Worm (Caenorhabditis elegans): ENCODE data around the gene glr-2.

The glr-2 gene

DNA sequence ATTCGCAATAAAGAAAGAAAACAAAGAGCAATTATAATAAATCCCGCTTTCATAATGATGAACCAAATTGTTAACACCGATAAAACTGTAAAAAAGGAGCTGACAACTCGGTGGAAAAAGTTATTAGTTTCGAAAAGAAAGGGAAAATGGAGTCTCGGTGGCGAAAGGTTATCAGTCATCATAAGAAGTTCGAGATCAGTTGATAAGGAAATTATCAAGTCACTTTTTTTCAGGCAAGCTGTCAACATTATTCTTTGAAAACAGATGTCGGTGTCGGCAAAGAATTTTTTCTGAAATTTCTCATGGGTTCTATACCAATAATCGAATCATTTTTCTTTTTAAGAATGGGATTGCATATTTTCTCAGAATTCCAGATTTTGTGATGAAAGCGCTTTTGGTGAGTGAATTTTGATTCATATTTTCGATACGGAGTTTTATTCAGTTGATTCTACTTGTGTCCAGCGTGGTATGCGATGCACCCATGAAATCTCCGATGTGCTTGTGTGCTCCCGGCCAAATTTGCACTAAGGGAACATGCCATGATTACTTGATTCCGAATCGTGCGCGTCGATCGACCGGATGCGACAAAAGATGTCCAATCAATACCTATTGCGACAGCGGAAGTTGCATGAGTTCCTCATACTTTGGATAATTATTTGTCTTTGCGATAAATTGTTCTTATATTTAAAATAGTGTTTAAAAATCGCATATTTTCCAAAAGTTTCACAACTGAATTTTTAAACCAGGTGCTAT, 43.7 kb upstream of the glr-2 start, which contains the start of the genes F37C12.21 and F37C12.10 (continued):
- TF ChIP-seq him-1 (tag; optimal IDR thresholded peaks at IDR 0.05): no peak
- TF ChIP-seq Y53F4B.3 (GFP tag; IDR thresholded peaks at IDR 0.05): no peak
- no peak for TF ChIP-seq F10E7.11 (tag; optimal IDR thresholded peaks at IDR 0.05)
- TF ChIP-seq lir-1 (GFP tag; conservative IDR thresholded peaks at IDR 0.05): no peak
- no peak for TF ChIP-seq rpc-1 (optimal IDR thresholded peaks at IDR 0.05)
- no peak for TF ChIP-seq rpc-1 (tag; optimal IDR thresholded peaks at IDR 0.05)
- no peak for TF ChIP-seq nhr-27 (tag; optimal IDR thresholded peaks at IDR 0.05)
- no peak for TF ChIP-seq snpc-3.4 (tag; optimal IDR thresholded peaks at IDR 0.05)
- TF ChIP-seq lsy-27 (tag; optimal IDR thresholded peaks at IDR 0.05; ENCODE audit: borderline replicate concordance, insufficient read depth): no peak
- peak; percentile 48; the same call in 1 of the 2 replicates for TF ChIP-seq hsf-1 (GFP tag; IDR thresholded peaks at IDR 0.05)
- TF ChIP-seq dpff-1 (tag; optimal IDR thresholded peaks at IDR 0.05): no peak
- no peak for TF ChIP-seq Y53G8AR.9 (GFP tag; conservative IDR thresholded peaks at IDR 0.05)
- no peak for TF ChIP-seq ceh-79 (tag; optimal IDR thresholded peaks at IDR 0.05)
- TF ChIP-seq T07F8.4 (tag; optimal IDR thresholded peaks at IDR 0.05): no peak
- TF ChIP-seq F39B2.1 (GFP tag; IDR thresholded peaks at IDR 0.05): no peak
- no peak for TF ChIP-seq ztf-28 (GFP tag; IDR thresholded peaks at IDR 0.05)
- no peak for TF ChIP-seq mes-4 (tag; optimal IDR thresholded peaks at IDR 0.05)
- TF ChIP-seq akir-1 (GFP tag; optimal IDR thresholded peaks at IDR 0.05): no peak
- no peak for TF ChIP-seq C06A6.2 (GFP tag; conservative IDR thresholded peaks at IDR 0.05)
- TF ChIP-seq ceh-100 (GFP tag; IDR thresholded peaks at IDR 0.05): no peak
- no peak for TF ChIP-seq F57A8.1 (GFP tag; optimal IDR thresholded peaks at IDR 0.05)
- TF ChIP-seq tbp1 (GFP tag; optimal IDR thresholded peaks at IDR 0.05): no peak
- no peak for TF ChIP-seq cebp-1 (GFP tag; IDR thresholded peaks at IDR 0.05)
- peak; percentile 19 for TF ChIP-seq cebp-1 (tag; optimal IDR thresholded peaks at IDR 0.05)
- TF ChIP-seq madf-6 (GFP tag; IDR thresholded peaks at IDR 0.05): peak; percentile 43; the same call in 1 of the 2 replicates
- TF ChIP-seq ceh-58 (GFP tag; IDR thresholded peaks at IDR 0.05): no peak
- no peak for TF ChIP-seq nfya-2 (GFP tag; IDR thresholded peaks at IDR 0.05)
- TF ChIP-seq chd-7 (tag; optimal IDR thresholded peaks at IDR 0.05): no peak
- 0 out of 2 replicates have a peak, but pooled peaks have one; percentile 8 for TF ChIP-seq nfyb-1 (GFP tag; IDR thresholded peaks at IDR 0.05)
- TF ChIP-seq nhr-120 (GFP tag; IDR thresholded peaks at IDR 0.05): no peak
- no peak for TF ChIP-seq nhr-90 (tag; optimal IDR thresholded peaks at IDR 0.05)
- 0 out of 2 replicates have a peak, but pooled peaks have one; percentile 6 for TF ChIP-seq mcd-1 (GFP tag; IDR thresholded peaks at IDR 0.05)
- TF ChIP-seq bed-2 (GFP tag; IDR thresholded peaks at IDR 0.05): no peak
- TF ChIP-seq rcor-1 (GFP tag; IDR thresholded peaks at IDR 0.05): no peak
- TF ChIP-seq attf-5 (GFP tag; optimal IDR thresholded peaks at IDR 0.05): no peak
- TF ChIP-seq pbrm-1 (GFP tag; IDR thresholded peaks at IDR 0.05): no peak
- no peak for TF ChIP-seq Y95B8A.8 (GFP tag; IDR thresholded peaks at IDR 0.05)
- no peak for TF ChIP-seq lsl-1 (GFP tag; optimal IDR thresholded peaks at IDR 0.05)
- TF ChIP-seq xnd-1 (tag; optimal IDR thresholded peaks at IDR 0.05): no peak
- TF ChIP-seq sea-2 (GFP tag; IDR thresholded peaks at IDR 0.05): no peak
- TF ChIP-seq F49E8.2 (tag; optimal IDR thresholded peaks at IDR 0.05; ENCODE audit: insufficient read depth): no peak
- no peak for TF ChIP-seq K11D2.4 (GFP tag; IDR thresholded peaks at IDR 0.05)
- no peak for TF ChIP-seq hlh-12 (tag; optimal IDR thresholded peaks at IDR 0.05)
- TF ChIP-seq snpc-4 (GFP tag; optimal IDR thresholded peaks at IDR 0.05): no peak
- TF ChIP-seq snpc-4 (tag; optimal IDR thresholded peaks at IDR 0.05): no peak
- 0 out of 2 replicates have a peak, but pooled peaks have one; percentile 29 for TF ChIP-seq lin-26 (GFP tag; IDR thresholded peaks at IDR 0.05)
- no peak for TF ChIP-seq F55B11.4 (tag; optimal IDR thresholded peaks at IDR 0.05; ENCODE audit: borderline replicate concordance, insufficient read depth)
- TF ChIP-seq ekl-4 (GFP tag; IDR thresholded peaks at IDR 0.05): no peak
